Worm (Caenorhabditis elegans) whole organism, L1 larva: Measurements from ENCODE around the gene AH10.2.
A peak's percentile ranks its signal among the peaks of the same experiment; 100 is the strongest.

Experiments used
- C16A3.4 ChIP-seq: fragments of 150-350 bp; optimal IDR thresholded peaks from 2 replicates; lab custom pipeline; 2014; ENCODE audit warnings: missing biosample characterization, missing genetic modification characterization
- Y116A8C.19 ChIP-seq: sonication (generic microtip); optimal IDR thresholded peaks from 2 replicates; lab custom pipeline; 2016; ENCODE audit warnings: missing compliant biosample characterization, missing genetic modification characterization, borderline replicate concordance
- ceh-82 ChIP-seq, 3 experiments: fragments of 150-350 bp in 1 of 3; sonication (generic microtip) in 2 of 3; optimal IDR thresholded peaks; 2 replicates each; lab custom pipeline; 2014 to 2017; ENCODE audit warnings: missing biosample characterization in 3 of 3, missing genetic modification characterization in 3 of 3
- ceh-88 ChIP-seq: fragments of 200-800 bp; sonication (Bioruptor generic); IDR thresholded peaks from 2 replicates; pipeline ENCODE4 v1.3.6; 2022; ENCODE audit warnings: missing genetic modification characterization, missing compliant biosample characterization
- ces-1 ChIP-seq: fragments of 150-350 bp; optimal IDR thresholded peaks from 2 replicates; lab custom pipeline; 2014; ENCODE audit warnings: missing biosample characterization, missing genetic modification reagents, missing genetic modification characterization
- efl-1 ChIP-seq, 4 experiments: fragments of 150-350 bp; optimal IDR thresholded peaks in 3 of 4; peaks in 1 of 4; 1 replicate in 1 of 4; 2 replicates in 3 of 4; lab custom pipeline; 2014; ENCODE audit warnings: missing biosample characterization in 2 of 4, missing genetic modification characterization in 2 of 4, missing genetic modification reagents in 2 of 4
- egl-13 ChIP-seq: sonication (generic microtip); optimal IDR thresholded peaks from 2 replicates; lab custom pipeline; 2016; ENCODE audit warnings: missing genotype, missing genetic modification reagents, missing genetic modification characterization, missing compliant biosample characterization
- egl-27 ChIP-seq, 2 experiments: fragments of 150-350 bp in 1 of 2; sonication (generic microtip); optimal IDR thresholded peaks; 3 replicates each; lab custom pipeline; 2017 to 2018; ENCODE audit warnings: missing biosample characterization in 2 of 2, missing genetic modification characterization in 2 of 2, missing genetic modification reagents in 2 of 2
- elt-2 ChIP-seq: sonication (generic microtip); optimal IDR thresholded peaks from 2 replicates; lab custom pipeline; 2016; ENCODE audit warnings: missing genetic modification characterization, mild to moderate bottlenecking, inconsistent platforms, missing compliant biosample characterization, missing genetic modification reagents
- elt-3 ChIP-seq, 6 experiments: fragments of 150-350 bp in 1 of 6; sonication (generic microtip); optimal IDR thresholded peaks; 2 replicates each; lab custom pipeline; 2017 to 2018; ENCODE audit warnings: missing biosample characterization in 6 of 6, missing genetic modification characterization in 6 of 6, inconsistent platforms in 1 of 6
- fkh-10 ChIP-seq: sonication (generic microtip); optimal IDR thresholded peaks from 2 replicates; lab custom pipeline; 2017; ENCODE audit warnings: missing biosample characterization, missing genetic modification reagents, missing genetic modification characterization
- fos-1 ChIP-seq: fragments of 150-350 bp; optimal IDR thresholded peaks from 2 replicates; lab custom pipeline; 2014; ENCODE audit warnings: missing biosample characterization, missing genetic modification characterization
- hpl-2 ChIP-seq: fragments of 150-350 bp; optimal IDR thresholded peaks from 2 replicates; lab custom pipeline; 2014; ENCODE audit warnings: missing biosample characterization, missing genetic modification reagents, missing genetic modification characterization
- jun-1 ChIP-seq: fragments of 150-350 bp; optimal IDR thresholded peaks from 2 replicates; lab custom pipeline; 2014; ENCODE audit warnings: missing biosample characterization, missing genetic modification reagents, missing genetic modification characterization
- lin-14 ChIP-seq: fragments of 200-800 bp; sonication (Bioruptor generic); optimal IDR thresholded peaks from 2 replicates; lab custom pipeline; 2018; ENCODE audit warnings: mild to moderate bottlenecking, missing genetic modification characterization, moderate library complexity, missing compliant biosample characterization
- lin-35 ChIP-seq, 2 experiments: fragments of 150-350 bp; optimal IDR thresholded peaks; 2 replicates each; lab custom pipeline; 2014; ENCODE audit warnings: missing biosample characterization in 2 of 2, missing genetic modification characterization in 2 of 2, missing genetic modification reagents in 2 of 2
- lsy-2 ChIP-seq, 2 experiments: fragments of 150-350 bp; optimal IDR thresholded peaks; 2 replicates each; lab custom pipeline; 2014; ENCODE audit warnings: missing biosample characterization in 2 of 2, missing genetic modification characterization in 2 of 2
- mab-9 ChIP-seq: fragments of 200-800 bp; sonication (Bioruptor generic); IDR thresholded peaks from 2 replicates; pipeline ENCODE4 v1.3.6; 2022; ENCODE audit warnings: missing genetic modification reagents, missing genetic modification characterization, missing compliant biosample characterization
- nhr-12 ChIP-seq: sonication (generic microtip); optimal IDR thresholded peaks from 2 replicates; lab custom pipeline; 2017; ENCODE audit warnings: missing biosample characterization, missing genetic modification characterization
- nhr-19 ChIP-seq: fragments of 200-800 bp; sonication (Bioruptor generic); conservative IDR thresholded peaks from 2 replicates; pipeline ENCODE4 v1.3.6; 2022; ENCODE audit warnings: missing genetic modification characterization, missing compliant biosample characterization
- nhr-76 ChIP-seq: sonication (generic microtip); optimal IDR thresholded peaks from 2 replicates; lab custom pipeline; 2017; ENCODE audit warnings: missing biosample characterization, missing genetic modification characterization
- nhr-85 ChIP-seq: sonication (generic microtip); peaks from one replicate; lab custom pipeline; 2016; ENCODE audit warnings: missing genetic modification characterization, inconsistent platforms, missing compliant biosample characterization
- pax-3 ChIP-seq: fragments of 200-800 bp; sonication (Bioruptor generic); optimal IDR thresholded peaks from 2 replicates; lab custom pipeline; 2018; ENCODE audit warnings: mild to moderate bottlenecking, missing genetic modification characterization, moderate library complexity, missing compliant biosample characterization
- skn-1 ChIP-seq: fragments of 150-350 bp; optimal IDR thresholded peaks from 2 replicates; lab custom pipeline; 2014; ENCODE audit warnings: missing biosample characterization, missing genetic modification characterization
- snpc-4 ChIP-seq: fragments of 150-350 bp; optimal IDR thresholded peaks from 2 replicates; lab custom pipeline; 2014; ENCODE audit warnings: missing biosample characterization, missing genetic modification characterization
- snu-23 ChIP-seq: sonication (generic microtip); optimal IDR thresholded peaks from 2 replicates; lab custom pipeline; 2016; ENCODE audit warnings: missing genetic modification characterization, missing compliant biosample characterization
- sptf-1 ChIP-seq: fragments of 150-350 bp; optimal IDR thresholded peaks from 2 replicates; lab custom pipeline; 2014; ENCODE audit warnings: missing biosample characterization, missing genetic modification characterization
- sup-37 ChIP-seq: fragments of 200-800 bp; sonication (Bioruptor generic); optimal IDR thresholded peaks from 2 replicates; lab custom pipeline; 2018; ENCODE audit warnings: mild to moderate bottlenecking, missing genetic modification characterization, missing compliant biosample characterization
- tbx-2 ChIP-seq: sonication (generic microtip); optimal IDR thresholded peaks from 2 replicates; lab custom pipeline; 2016; ENCODE audit warnings: missing genetic modification characterization, missing compliant biosample characterization
- unc-130 ChIP-seq: fragments of 150-350 bp; optimal IDR thresholded peaks from 2 replicates; lab custom pipeline; 2017; ENCODE audit warnings: missing biosample characterization, missing genetic modification characterization, inconsistent platforms
- vab-15 ChIP-seq: sonication (generic microtip); optimal IDR thresholded peaks from 2 replicates; lab custom pipeline; 2017; ENCODE audit warnings: missing genotype, mild to moderate bottlenecking, missing genetic modification characterization, missing compliant biosample characterization
- xbp-1 ChIP-seq: sonication (generic microtip); optimal IDR thresholded peaks from 2 replicates; lab custom pipeline; 2016; ENCODE audit warnings: missing genetic modification characterization, missing compliant biosample characterization

The AH10.2 gene

ce11 chrV:14123176-14123575 lies 33.4 kb upstream of the AH10.2 start:
- TF ChIP-seq Y116A8C.19 (tag; lab: Kevin White, UChicago) (no peak), nhr-76 (tag; lab: Kevin White, UChicago) (no peak), xbp-1 (no peak), egl-27 (tag; optimal IDR thresholded peaks at IDR 0.05; lab: Kevin White, UChicago) (no peak), mab-9 (no peak), elt-3 (tag; optimal IDR thresholded peaks at IDR 0.05; lab: Kevin White, UChicago) (no peak), sup-37 (GFP tag; lab: Kevin White, UChicago) (no peak), skn-1 (tag; lab: Kevin White, UChicago) (no peak), nhr-85 (no peak), fos-1 (tag; lab: Kevin White, UChicago) (no peak), snu-23 (GFP tag; lab: Kevin White, UChicago) (no peak), pax-3 (tag; lab: Kevin White, UChicago) (no peak), ces-1 (GFP tag; lab: Kevin White, UChicago) (no peak), hpl-2 (no peak), nhr-12 (tag; lab: Kevin White, UChicago) (no peak), sptf-1 (tag; lab: Kevin White, UChicago) (no peak)

ce11 chrV:14126341-14126924 lies 30.1 kb upstream of the AH10.2 start:
- TF ChIP-seq fkh-10 (GFP tag; lab: Kevin White, UChicago) (peak; percentile 3), ceh-82 (tag; optimal IDR thresholded peaks at IDR 0.05; lab: Kevin White, UChicago) (peak in 1 of 3 experiments; percentile 27), nhr-19 (no peak), ceh-88 (GFP tag; lab: Robert Waterston, UW) (no peak), lin-14 (GFP tag; lab: Kevin White, UChicago) (peak; percentile 57)

- TF ChIP-seq lin-35 (GFP tag; optimal IDR thresholded peaks at IDR 0.05; lab: Kevin White, UChicago) (peak in 1 of 2 experiments; percentile 7), tbx-2 (tag; lab: Kevin White, UChicago) (no peak), egl-13 (tag; lab: Kevin White, UChicago) (no peak), efl-1 (optimal IDR thresholded peaks at IDR 0.05; lab: Kevin White, UChicago) (no peak), efl-1 (GFP tag; optimal IDR thresholded peaks at IDR 0.05 in 1 of 2; lab: Kevin White, UChicago) (peak in 1 of 2 experiments; percentile 83), vab-15 (tag; lab: Kevin White, UChicago) (no peak), elt-2 (tag; lab: Kevin White, UChicago) (no peak), fkh-10 (GFP tag; lab: Kevin White, UChicago) (no peak), mab-9 (no peak), lin-14 (GFP tag; lab: Kevin White, UChicago) (peak; percentile 37)
Measured at ce11 chrV:14127834-14128233, 28.7 kb upstream of the AH10.2 start.

- TF ChIP-seq C16A3.4 (tag; lab: Kevin White, UChicago) (no peak), lsy-2 (tag; optimal IDR thresholded peaks at IDR 0.05; lab: Kevin White, UChicago) (no peak), pax-3 (tag; lab: Kevin White, UChicago) (peak; percentile 41), unc-130 (tag; lab: Kevin White, UChicago) (no peak), efl-1 (optimal IDR thresholded peaks at IDR 0.05; lab: Kevin White, UChicago) (no peak), efl-1 (GFP tag; optimal IDR thresholded peaks at IDR 0.05 in 1 of 2; lab: Kevin White, UChicago) (peak in 1 of 2 experiments; percentile 88), snpc-4 (tag; lab: Kevin White, UChicago) (no peak), lin-14 (GFP tag; lab: Kevin White, UChicago) (peak; percentile 9), fos-1 (tag; lab: Kevin White, UChicago) (no peak)
Measured at ce11 chrV:14128858-14129257, 27.7 kb upstream of the AH10.2 start.

DNA sequence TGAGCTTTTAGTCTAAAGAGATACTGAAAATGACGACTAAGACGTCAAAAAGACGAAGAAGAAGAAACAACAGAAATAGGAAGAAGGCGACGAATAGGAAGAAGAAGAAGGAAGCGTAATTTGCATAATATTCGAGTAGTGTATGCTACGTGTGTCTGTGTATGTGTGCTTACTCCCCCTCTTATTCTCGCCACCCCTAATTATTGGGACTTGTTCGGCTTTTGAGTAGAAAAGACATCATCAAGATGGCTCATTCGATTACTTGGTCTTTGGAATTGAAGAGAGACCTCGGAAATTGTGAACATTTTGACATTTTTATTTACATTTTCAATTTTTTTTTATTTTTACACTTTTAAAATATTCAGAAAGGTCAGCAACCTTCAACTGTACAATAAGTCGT lies 26.3 kb upstream of the AH10.2 start:
- TF ChIP-seq jun-1 (no peak), lin-14 (GFP tag; lab: Kevin White, UChicago) (peak; percentile 44)
